Worm (Caenorhabditis elegans): ENCODE results near the gene phf-31.

ce11 chrX:10717019-10717418 is 35.2 kb downstream of the phf-31 start, which contains the start of gene T01C1.4:
- TF ChIP-seq dao-5 (tag; optimal IDR thresholded peaks at IDR 0.05) (no peak), him-1 (tag; optimal IDR thresholded peaks at IDR 0.05) (no peak), W03F9.2 (tag; optimal IDR thresholded peaks at IDR 0.05) (no peak)
